Worm (Caenorhabditis elegans): Measurements from ENCODE around the gene srw-23.

ce11 chrV:16902726-16903125 is 29.0 kb downstream of the srw-23 start, which contains the start of gene srd-68:
- TF ChIP-seq zip-2 (tag; optimal IDR thresholded peaks at IDR 0.05) (no peak), Y75B8A.6 (GFP tag; IDR thresholded peaks at IDR 0.05) (no peak), unc-62 (GFP tag; optimal IDR thresholded peaks at IDR 0.05 in 1 of 2) (no peak), unc-62 (tag; optimal IDR thresholded peaks at IDR 0.05) (no peak), ztf-11 (tag; optimal IDR thresholded peaks at IDR 0.05) (no peak), nhr-11 (tag; optimal IDR thresholded peaks at IDR 0.05) (no peak), lsy-2 (tag; optimal IDR thresholded peaks at IDR 0.05) (no peak), zfp-2 (tag; optimal IDR thresholded peaks at IDR 0.05) (no peak), ama-1 (optimal IDR thresholded peaks at IDR 0.05) (no peak)

All from whole organism, L4 larva.